Worm (Caenorhabditis elegans) whole organism, L4 larva: ENCODE data around the gene Y55F3AM.13.

Source experiments
- F26F4.8 ChIP-seq: fragments of 200-800 bp; sonication (Bioruptor generic); conservative IDR thresholded peaks from 2 replicates; pipeline ENCODE4 v1.3.6; 2022; ENCODE audit warnings: missing genetic modification characterization, missing compliant biosample characterization
- ceh-44 ChIP-seq: fragments of 200-800 bp; sonication (Bioruptor generic); IDR thresholded peaks from 2 replicates; pipeline ENCODE4 v1.3.6; 2022; ENCODE audit warnings: missing genetic modification reagents, missing genetic modification characterization, missing compliant biosample characterization
- ceh-82 ChIP-seq: sonication (generic microtip); optimal IDR thresholded peaks from 2 replicates; lab custom pipeline; 2017; ENCODE audit warnings: missing biosample characterization, missing genetic modification characterization
- ces-1 ChIP-seq: fragments of 150-350 bp; sonication (generic microtip); optimal IDR thresholded peaks from 4 replicates; lab custom pipeline; 2014; ENCODE audit warnings: missing biosample characterization, missing genetic modification reagents, missing genetic modification characterization
- egl-43 ChIP-seq: fragments of 200-800 bp; sonication (Bioruptor generic); IDR thresholded peaks from 2 replicates; pipeline ENCODE4 v1.3.6; 2022; ENCODE audit warnings: missing genetic modification reagents, missing genetic modification characterization, missing compliant biosample characterization
- fos-1 ChIP-seq: fragments of 150-350 bp; optimal IDR thresholded peaks from 2 replicates; lab custom pipeline; 2014; ENCODE audit warnings: missing biosample characterization, missing genetic modification characterization
- gei-8 ChIP-seq: fragments of 200-800 bp; sonication (Bioruptor generic); optimal IDR thresholded peaks from 2 replicates; lab custom pipeline; 2018; ENCODE audit warnings: mild to moderate bottlenecking, missing genetic modification characterization, missing compliant biosample characterization
- hif-1 ChIP-seq, 2 experiments: sonication (generic microtip); optimal IDR thresholded peaks; 2 replicates each; lab custom pipeline; 2016 to 2017; ENCODE audit warnings: missing compliant biosample characterization in 2 of 2, missing genetic modification characterization in 2 of 2, missing genetic modification reagents in 2 of 2, missing genotype in 2 of 2, mild to moderate bottlenecking in 1 of 2
- madf-5 ChIP-seq, 2 experiments: fragments of 200-800 bp; sonication (Bioruptor generic); IDR thresholded peaks; 2 replicates each; pipeline ENCODE4 v1.3.6; 2022; ENCODE audit warnings: missing compliant biosample characterization in 2 of 2, missing genetic modification characterization in 2 of 2
- mxl-3 ChIP-seq: fragments of 200-800 bp; sonication (Bioruptor generic); optimal IDR thresholded peaks from 2 replicates; lab custom pipeline; 2018; ENCODE audit warnings: mild to moderate bottlenecking, missing genetic modification characterization, missing compliant biosample characterization
- nhr-25 ChIP-seq: sonication (generic microtip); optimal IDR thresholded peaks from 2 replicates; lab custom pipeline; 2017; ENCODE audit warnings: missing genetic modification characterization, mild to moderate bottlenecking, missing compliant biosample characterization, antibody characterized with exemption, moderate library complexity, borderline replicate concordance; ENCODE audit not compliant: insufficient read depth
- unc-39 ChIP-seq: sonication (generic microtip); optimal IDR thresholded peaks from 2 replicates; lab custom pipeline; 2017; ENCODE audit warnings: missing biosample characterization, missing genetic modification characterization
- unc-62 ChIP-seq, 3 experiments: fragments of 150-350 bp in 1 of 3; sonication (generic microtip); optimal IDR thresholded peaks in 2 of 3; peaks in 1 of 3; 1 replicate in 1 of 3; 2 replicates in 2 of 3; lab custom pipeline; 2014 to 2017; ENCODE audit warnings: missing biosample characterization in 3 of 3, missing genetic modification characterization in 3 of 3, missing genetic modification reagents in 3 of 3, missing genotype in 1 of 3
- ztf-11 ChIP-seq: fragments of 150-350 bp; optimal IDR thresholded peaks from 2 replicates; lab custom pipeline; 2014; ENCODE audit warnings: missing biosample characterization, missing genetic modification characterization

- no peak for TF ChIP-seq gei-8
- no peak for TF ChIP-seq egl-43 (GFP tag; lab: Robert Waterston, UW)
- no peak for TF ChIP-seq F26F4.8 (GFP tag; lab: Robert Waterston, UW)
- TF ChIP-seq ztf-11 (tag; lab: Kevin White, UChicago): no peak
- TF ChIP-seq ces-1 (GFP tag; lab: Kevin White, UChicago): no peak
- no peak for TF ChIP-seq hif-1 (tag; optimal IDR thresholded peaks at IDR 0.05; lab: Kevin White, UChicago)
- TF ChIP-seq unc-62 (GFP tag; optimal IDR thresholded peaks at IDR 0.05 in 1 of 2; lab: Kevin White, UChicago): no peak
- TF ChIP-seq unc-62 (tag; optimal IDR thresholded peaks at IDR 0.05; lab: Kevin White, UChicago): no peak
- no peak for TF ChIP-seq ceh-44 (GFP tag; lab: Robert Waterston, UW)
- no peak for TF ChIP-seq nhr-25 (tag; lab: Kevin White, UChicago)
- TF ChIP-seq fos-1 (tag; lab: Kevin White, UChicago): no peak
- TF ChIP-seq madf-5 (GFP tag; IDR thresholded peaks at IDR 0.05; lab: Robert Waterston, UW): no peak
- TF ChIP-seq unc-39 (tag; lab: Kevin White, UChicago): no peak
- no peak for TF ChIP-seq ceh-82 (tag; lab: Kevin White, UChicago)
- TF ChIP-seq mxl-3 (GFP tag; lab: Kevin White, UChicago): no peak
These were observed 11.8 kb downstream of the Y55F3AM.13 start, which contains the start of gene Y55F3AM.11 for ce11 chrIV:1044287-1044686.
